Fruit fly (Drosophila melanogaster) whole organism, embryonic: ENCODE measurements around the gene Spt20.
A peak's percentile ranks its signal among the peaks of the same experiment; 100 is the strongest.

Source experiments
- C15 ChIP-seq: fragments of 200-800 bp; sonication (Bioruptor generic); IDR thresholded peaks from 3 replicates; pipeline ENCODE4 v1.3.6; 2022; ENCODE audit warnings: missing biosample characterization, missing genetic modification characterization
- CG11085 ChIP-seq: fragments of 200-800 bp; sonication (Bioruptor generic); IDR thresholded peaks from 2 replicates; pipeline ENCODE4 v1.3.6; 2022; ENCODE audit warnings: missing biosample characterization, missing genetic modification characterization
- CG11093 ChIP-seq: fragments of 200-800 bp; sonication (Bioruptor generic); IDR thresholded peaks from 3 replicates; pipeline ENCODE4 v1.3.6; 2022; ENCODE audit warnings: missing biosample characterization, missing genetic modification characterization
- CG12769 ChIP-seq: fragments of 200-800 bp; sonication (Bioruptor generic); optimal IDR thresholded peaks from 2 replicates; lab custom pipeline; 2019; ENCODE audit warnings: missing biosample characterization, mild to moderate bottlenecking, missing genetic modification characterization, moderate library complexity
- CG12942 ChIP-seq: fragments of 200-800 bp; sonication (Bioruptor generic); optimal IDR thresholded peaks from 3 replicates; lab custom pipeline; 2016; ENCODE audit warnings: missing biosample characterization, missing genetic modification characterization
- CG14965 ChIP-seq: fragments of 200-800 bp; sonication (Bioruptor generic); optimal IDR thresholded peaks from 2 replicates; lab custom pipeline; 2016; ENCODE audit warnings: missing biosample characterization, missing genetic modification characterization, borderline replicate concordance
- CG15514 ChIP-seq: fragments of 200-800 bp; sonication (Bioruptor generic); optimal IDR thresholded peaks from 3 replicates; lab custom pipeline; 2017; ENCODE audit warnings: missing biosample characterization, missing genetic modification characterization, mild to moderate bottlenecking, moderate library complexity, missing genetic modification reagents
- CG16813 ChIP-seq: fragments of 200-800 bp; sonication (Bioruptor generic); IDR thresholded peaks from 3 replicates; pipeline ENCODE4 v1.3.6; 2022; ENCODE audit warnings: missing biosample characterization, missing genetic modification characterization; ENCODE audit not compliant: partially characterized antibody
- CG1792 ChIP-seq: fragments of 200-800 bp; sonication (Bioruptor generic); optimal IDR thresholded peaks from 2 replicates; lab custom pipeline; 2016; ENCODE audit warnings: missing biosample characterization, missing genetic modification characterization
- CG2202 ChIP-seq: fragments of 200-800 bp; sonication (Bioruptor generic); optimal IDR thresholded peaks from 2 replicates; lab custom pipeline; 2018; ENCODE audit warnings: missing biosample characterization, mild to moderate bottlenecking, missing genetic modification characterization
- CG2875 ChIP-seq: fragments of 200-800 bp; sonication (Bioruptor generic); optimal IDR thresholded peaks from 2 replicates; lab custom pipeline; 2017; ENCODE audit warnings: missing biosample characterization, mild to moderate bottlenecking, missing genetic modification characterization, missing genetic modification reagents
- CG5953 ChIP-seq: fragments of 200-800 bp; sonication (Bioruptor generic); IDR thresholded peaks from 2 replicates; pipeline ENCODE4 v1.3.6; 2022; ENCODE audit warnings: missing biosample characterization, missing genetic modification characterization
- CG6689 ChIP-seq: fragments of 200-800 bp; sonication (Bioruptor generic); IDR thresholded peaks from 2 replicates; pipeline ENCODE4 v1.3.6; 2022; ENCODE audit warnings: missing biosample characterization, missing genetic modification characterization
- CG6791 ChIP-seq: fragments of 200-800 bp; sonication (Bioruptor generic); IDR thresholded peaks from 3 replicates; pipeline ENCODE4 v1.3.6; 2022; ENCODE audit warnings: missing biosample characterization, missing genetic modification characterization; ENCODE audit not compliant: partially characterized antibody
- CG7745 ChIP-seq: fragments of 200-800 bp; sonication (Bioruptor generic); optimal IDR thresholded peaks from 2 replicates; lab custom pipeline; 2018; ENCODE audit warnings: missing biosample characterization, mild to moderate bottlenecking, missing genetic modification characterization, moderate library complexity
- CrebB ChIP-seq: fragments of 200-800 bp; sonication (Bioruptor generic); optimal IDR thresholded peaks from 3 replicates; lab custom pipeline; 2018; ENCODE audit warnings: missing biosample characterization, mild to moderate bottlenecking, missing genetic modification characterization
- Dad ChIP-seq: fragments of 200-800 bp; sonication (Bioruptor generic); optimal IDR thresholded peaks from 3 replicates; lab custom pipeline; 2016; ENCODE audit warnings: missing biosample characterization, missing genetic modification characterization
- Doc2 ChIP-seq: fragments of 200-800 bp; sonication (Bioruptor generic); IDR thresholded peaks from 2 replicates; pipeline ENCODE4 v1.3.6; 2022; ENCODE audit warnings: missing biosample characterization, missing genetic modification characterization
- E2f2 ChIP-seq: fragments of 200-800 bp; sonication (Bioruptor generic); IDR thresholded peaks from 2 replicates; pipeline ENCODE4 v1.3.6; 2022; ENCODE audit warnings: missing biosample characterization, missing genetic modification characterization
- Fer2 ChIP-seq: fragments of 200-800 bp; sonication (Bioruptor generic); optimal IDR thresholded peaks from 2 replicates; lab custom pipeline; 2018; ENCODE audit warnings: missing biosample characterization, mild to moderate bottlenecking, missing genetic modification characterization, moderate library complexity
- GATAe ChIP-seq: fragments of 200-800 bp; sonication (Bioruptor generic); conservative IDR thresholded peaks from 2 replicates; pipeline ENCODE4 v1.3.6; 2022; ENCODE audit warnings: missing biosample characterization, missing genetic modification characterization
- HLH54F ChIP-seq: fragments of 200-800 bp; sonication (Bioruptor generic); optimal IDR thresholded peaks from 3 replicates; lab custom pipeline; 2016; ENCODE audit warnings: missing biosample characterization, missing genetic modification characterization
- HLHmδ ChIP-seq: fragments of 200-800 bp; sonication (Bioruptor generic); optimal IDR thresholded peaks from 2 replicates; lab custom pipeline; 2018; ENCODE audit warnings: missing biosample characterization, mild to moderate bottlenecking, missing genetic modification characterization, moderate library complexity
- Hr51 ChIP-seq, 2 experiments: fragments of 200-800 bp; sonication (Bioruptor generic); optimal IDR thresholded peaks; 2 replicates in 1 of 2; 3 replicates in 1 of 2; lab custom pipeline; 2016 to 2018; ENCODE audit warnings: missing biosample characterization in 2 of 2, missing genetic modification characterization in 2 of 2, mild to moderate bottlenecking in 1 of 2, moderate library complexity in 1 of 2
- Hr78 ChIP-seq, 2 experiments: fragments of 200-800 bp in 1 of 2; fragments of >200 bp in 1 of 2; sonication (Bioruptor generic) in 1 of 2; optimal IDR thresholded peaks; 2 replicates each; lab custom pipeline; 2017 to 2019; ENCODE audit warnings: missing biosample characterization in 2 of 2, missing genetic modification characterization in 2 of 2, mild to moderate bottlenecking in 1 of 2, moderate library complexity in 1 of 2
- Mad ChIP-seq: fragments of 200-800 bp; sonication (Bioruptor generic); optimal IDR thresholded peaks from 2 replicates; lab custom pipeline; 2016; ENCODE audit warnings: missing biosample characterization, missing genetic modification characterization
- Rfx ChIP-seq: fragments of 200-800 bp; sonication (Bioruptor generic); IDR thresholded peaks from 2 replicates; pipeline ENCODE4 v1.3.6; 2022; ENCODE audit warnings: missing biosample characterization, missing genetic modification characterization
- Sin3A ChIP-seq: fragments of >200 bp; optimal IDR thresholded peaks from 2 replicates; lab custom pipeline; 2018
- Taf1 ChIP-seq: fragments of 200-800 bp; sonication (Bioruptor generic); IDR thresholded peaks from 2 replicates; pipeline ENCODE4 v1.3.6; 2022; ENCODE audit warnings: missing biosample characterization, missing genetic modification characterization
- Trl ChIP-seq, 3 experiments: fragments of >200 bp in 2 of 3; fragments of 200-800 bp in 1 of 3; sonication (Bioruptor generic) in 1 of 3; optimal IDR thresholded peaks; 2 replicates in 1 of 3; 3 replicates in 2 of 3; lab custom pipeline; 2016 to 2017; ENCODE audit warnings: missing biosample characterization in 1 of 3, missing genetic modification characterization in 1 of 3
- Xbp1 ChIP-seq: fragments of 200-800 bp; sonication (Bioruptor generic); optimal IDR thresholded peaks from 3 replicates; lab custom pipeline; 2016; ENCODE audit warnings: missing biosample characterization, mild to moderate bottlenecking, missing genetic modification characterization
- bsh ChIP-seq, 2 experiments: fragments of 200-800 bp; sonication (Bioruptor generic); optimal IDR thresholded peaks; 2 replicates each; lab custom pipeline; 2017 to 2018; ENCODE audit warnings: mild to moderate bottlenecking in 2 of 2, missing biosample characterization in 2 of 2, missing genetic modification characterization in 2 of 2, moderate library complexity in 1 of 2
- corto ChIP-seq: fragments of 200-800 bp; sonication (Bioruptor generic); optimal IDR thresholded peaks from 2 replicates; lab custom pipeline; 2016; ENCODE audit warnings: missing biosample characterization, mild to moderate bottlenecking, missing genetic modification characterization, moderate library complexity
- dimm ChIP-seq: fragments of 200-800 bp; sonication (Bioruptor generic); IDR thresholded peaks from 2 replicates; pipeline ENCODE4 v1.3.6; 2022; ENCODE audit warnings: missing biosample characterization, missing genetic modification characterization
- dmrt99B ChIP-seq: fragments of 200-800 bp; sonication (Bioruptor generic); optimal IDR thresholded peaks from 2 replicates; lab custom pipeline; 2018; ENCODE audit warnings: missing biosample characterization, mild to moderate bottlenecking, missing genetic modification characterization, moderate library complexity
- emc ChIP-seq: fragments of 200-800 bp; sonication (Bioruptor generic); optimal IDR thresholded peaks from 2 replicates; lab custom pipeline; 2016; ENCODE audit warnings: missing biosample characterization, missing genetic modification characterization
- exex ChIP-seq: fragments of 200-800 bp; sonication (Bioruptor generic); optimal IDR thresholded peaks from 4 replicates; lab custom pipeline; 2018; ENCODE audit warnings: missing biosample characterization, mild to moderate bottlenecking, missing genetic modification characterization, moderate library complexity
- fd3F ChIP-seq: fragments of 200-800 bp; sonication (Bioruptor generic); optimal IDR thresholded peaks from 2 replicates; lab custom pipeline; 2018; ENCODE audit warnings: missing biosample characterization, mild to moderate bottlenecking, missing genetic modification characterization, moderate library complexity
- gce ChIP-seq: fragments of 200-800 bp; sonication (Bioruptor generic); IDR thresholded peaks from 3 replicates; pipeline ENCODE4 v1.3.6; 2022; ENCODE audit warnings: missing biosample characterization, missing genetic modification characterization
- klu ChIP-seq: fragments of 200-800 bp; sonication (Bioruptor generic); IDR thresholded peaks from 2 replicates; pipeline ENCODE4 v1.3.6; 2022; ENCODE audit warnings: missing biosample characterization, missing genetic modification characterization
- kni ChIP-seq: fragments of 200-800 bp; sonication (Bioruptor generic); optimal IDR thresholded peaks from 3 replicates; lab custom pipeline; 2017; ENCODE audit warnings: mild to moderate bottlenecking, missing biosample characterization, missing genetic modification reagents, missing genetic modification characterization
- mirr ChIP-seq: fragments of 200-800 bp; sonication (Bioruptor generic); optimal IDR thresholded peaks from 3 replicates; lab custom pipeline; 2018; ENCODE audit warnings: missing biosample characterization, mild to moderate bottlenecking, missing genetic modification characterization
- phol ChIP-seq: fragments of 200-800 bp; sonication (Bioruptor generic); optimal IDR thresholded peaks from 3 replicates; lab custom pipeline; 2018; ENCODE audit warnings: missing biosample characterization, mild to moderate bottlenecking, missing genetic modification characterization, moderate library complexity
- sim ChIP-seq: fragments of 200-800 bp; sonication (Bioruptor generic); IDR thresholded peaks from 2 replicates; pipeline ENCODE4 v1.3.6; 2022; ENCODE audit warnings: missing biosample characterization, missing genetic modification characterization
- tgo ChIP-seq: fragments of 200-800 bp; sonication (Bioruptor generic); IDR thresholded peaks from 3 replicates; pipeline ENCODE4 v1.3.6; 2022; ENCODE audit warnings: missing biosample characterization, missing genetic modification characterization
- toy ChIP-seq: fragments of 200-800 bp; sonication (Bioruptor generic); IDR thresholded peaks from 2 replicates; pipeline ENCODE4 v1.3.6; 2022; ENCODE audit warnings: missing biosample characterization, missing genetic modification characterization
- trh ChIP-seq: fragments of 200-800 bp; sonication (Bioruptor generic); optimal IDR thresholded peaks from 2 replicates; lab custom pipeline; 2016; ENCODE audit warnings: missing biosample characterization, missing genetic modification characterization
- unc-4 ChIP-seq: fragments of 200-800 bp; sonication (Bioruptor generic); IDR thresholded peaks from 2 replicates; pipeline ENCODE4 v1.3.6; 2022; ENCODE audit warnings: missing biosample characterization, missing genetic modification characterization; ENCODE audit not compliant: partially characterized antibody
- zen ChIP-seq: fragments of 200-800 bp; sonication (Bioruptor generic); optimal IDR thresholded peaks from 3 replicates; lab custom pipeline; 2018; ENCODE audit warnings: missing biosample characterization, mild to moderate bottlenecking, missing genetic modification characterization, moderate library complexity
- zfh1 ChIP-seq: fragments of 200-800 bp; sonication (Bioruptor generic); IDR thresholded peaks from 3 replicates; pipeline ENCODE4 v1.3.6; 2022; ENCODE audit warnings: missing biosample characterization, missing genetic modification characterization

Gene Spt20

dm6 chr3L:13497720-13498355 lies 4.7 kb upstream of the Spt20 start (continued):
- TF ChIP-seq Rfx (GFP tag; lab: Robert Waterston, UW), result no peak
- TF ChIP-seq corto (GFP tag; lab: Kevin White, UChicago), result no peak
- no peak for TF ChIP-seq CG1792
- no peak for TF ChIP-seq Taf1
- peak; percentile 29 for TF ChIP-seq dmrt99B (tag; lab: Kevin White, UChicago)
- no peak for TF ChIP-seq CG6791 (GFP tag; lab: Robert Waterston, UW)
- no peak for TF ChIP-seq CG15514
- no peak for TF ChIP-seq CG14965 (GFP tag; lab: Kevin White, UChicago)
- TF ChIP-seq Sin3A (lab: Kevin White, UChicago), result no peak
- no peak for TF ChIP-seq sim (GFP tag; lab: Robert Waterston, UW)
- no peak for TF ChIP-seq fd3F (GFP tag; lab: Kevin White, UChicago)
- no peak for TF ChIP-seq C15 (GFP tag; lab: Robert Waterston, UW)
- no peak for TF ChIP-seq emc (GFP tag; lab: Kevin White, UChicago)
- peak; percentile 13; the same call in 1 of the 2 replicates for TF ChIP-seq E2f2 (GFP tag; lab: Robert Waterston, UW)
- TF ChIP-seq Doc2 (GFP tag; lab: Robert Waterston, UW), result no peak
- no peak for TF ChIP-seq CG11093 (GFP tag; lab: Robert Waterston, UW)
- TF ChIP-seq Hr51 (GFP tag; optimal IDR thresholded peaks at IDR 0.05; lab: Kevin White, UChicago), result no peak
- TF ChIP-seq exex (tag; lab: Kevin White, UChicago), result no peak
- no peak for TF ChIP-seq unc-4 (GFP tag; lab: Robert Waterston, UW)
- no peak for TF ChIP-seq CG12942
- TF ChIP-seq CG2202 (tag; lab: Kevin White, UChicago), result no peak
- TF ChIP-seq dimm (GFP tag; lab: Robert Waterston, UW), result no peak
- TF ChIP-seq tgo (GFP tag; lab: Robert Waterston, UW), result no peak
- no peak for TF ChIP-seq GATAe (GFP tag; lab: Robert Waterston, UW)
- TF ChIP-seq phol, result no peak
- no peak for TF ChIP-seq Xbp1
- no peak for TF ChIP-seq Fer2
- no peak for TF ChIP-seq CG2875 (GFP tag; lab: Kevin White, UChicago)
- no peak for TF ChIP-seq bsh (GFP tag; optimal IDR thresholded peaks at IDR 0.05; lab: Kevin White, UChicago)
- 0 out of 3 replicates have a peak, but pooled peaks have one; percentile 22 for TF ChIP-seq gce
- TF ChIP-seq trh (GFP tag; lab: Kevin White, UChicago), result no peak
- TF ChIP-seq toy (GFP tag; lab: Robert Waterston, UW), result no peak
- no peak for TF ChIP-seq zfh1 (GFP tag; lab: Robert Waterston, UW)
- TF ChIP-seq HLHmδ (GFP tag; lab: Kevin White, UChicago), result no peak
- no peak for TF ChIP-seq CG6689
- TF ChIP-seq kni (GFP tag; lab: Kevin White, UChicago), result peak; percentile 61
- TF ChIP-seq mirr, result peak; percentile 14
- peak in 1 of 2 experiments; percentile 23 for TF ChIP-seq Trl (optimal IDR thresholded peaks at IDR 0.05; lab: Kevin White, UChicago)
- TF ChIP-seq Trl (GFP tag; optimal IDR thresholded peaks at IDR 0.05; lab: Kevin White, UChicago), result no peak
- TF ChIP-seq Dad (GFP tag; lab: Kevin White, UChicago), result no peak
- TF ChIP-seq HLH54F (GFP tag; lab: Kevin White, UChicago), result no peak
- no peak for TF ChIP-seq zen (tag; lab: Kevin White, UChicago)
- no peak for TF ChIP-seq CG11085 (GFP tag; lab: Robert Waterston, UW)
- 0 out of 2 replicates have a peak, but pooled peaks have one; percentile 20 for TF ChIP-seq CG5953 (GFP tag; lab: Robert Waterston, UW)
- no peak for TF ChIP-seq CG7745 (tag; lab: Kevin White, UChicago)
- TF ChIP-seq klu (GFP tag; lab: Robert Waterston, UW), result no peak
- TF ChIP-seq CG16813 (GFP tag; lab: Robert Waterston, UW), result no peak
- TF ChIP-seq CG12769 (tag; lab: Kevin White, UChicago), result no peak
- no peak for TF ChIP-seq Mad (GFP tag; lab: Kevin White, UChicago)
- TF ChIP-seq CrebB (tag; lab: Kevin White, UChicago), result no peak
- TF ChIP-seq Hr78 (GFP tag; optimal IDR thresholded peaks at IDR 0.05; lab: Kevin White, UChicago), result no peak
